Worm (Caenorhabditis elegans) whole organism, L3 larva: ENCODE measurements around the gene clp-7.

ENCODE experiments used
- daf-12 ChIP-seq: fragments of 150-350 bp; optimal IDR thresholded peaks from 2 replicates; lab custom pipeline; 2014; ENCODE audit warnings: missing biosample characterization, missing genetic modification reagents, missing genetic modification characterization
- elt-2 ChIP-seq: sonication (generic microtip); optimal IDR thresholded peaks from 2 replicates; lab custom pipeline; 2016; ENCODE audit warnings: missing genetic modification reagents, mild to moderate bottlenecking, missing genetic modification characterization, missing compliant biosample characterization
- fkh-10 ChIP-seq: sonication (generic microtip); optimal IDR thresholded peaks from 2 replicates; lab custom pipeline; 2017; ENCODE audit warnings: missing biosample characterization, missing genetic modification reagents, missing genetic modification characterization
- pha-4 ChIP-seq: fragments of 150-350 bp; optimal IDR thresholded peaks from 2 replicates; lab custom pipeline; 2014; ENCODE audit warnings: missing biosample characterization, missing genetic modification reagents, missing genetic modification characterization
- ztf-4 ChIP-seq: fragments of 150-350 bp; optimal IDR thresholded peaks from 2 replicates; lab custom pipeline; 2014; ENCODE audit warnings: missing biosample characterization, missing genetic modification characterization

DNA sequence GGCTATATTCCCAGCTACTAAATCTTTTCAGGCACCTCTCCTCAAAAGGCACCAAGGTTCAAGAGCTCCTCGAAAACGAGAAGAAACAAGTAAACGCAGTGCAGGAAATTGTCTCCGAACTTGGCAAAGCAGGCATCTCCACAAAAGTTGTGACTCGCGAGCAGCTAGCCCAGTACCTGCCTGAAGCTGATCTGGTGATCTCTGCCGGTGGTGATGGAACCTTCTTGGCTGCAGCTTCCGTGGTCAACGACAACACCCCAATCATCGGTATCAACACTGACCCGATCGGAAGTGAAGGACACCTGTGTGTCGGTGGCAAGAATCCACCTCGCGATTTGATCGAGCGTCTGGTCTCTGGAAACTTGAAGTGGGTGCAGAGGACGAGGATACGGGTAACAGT, 12.4 kb upstream of the clp-7 start:
- TF ChIP-seq fkh-10: no peak
- no peak for TF ChIP-seq ztf-4 (tag; lab: Kevin White, UChicago)
- TF ChIP-seq pha-4 (tag; lab: Kevin White, UChicago): no peak
- TF ChIP-seq elt-2 (tag; lab: Kevin White, UChicago): no peak
- TF ChIP-seq daf-12 (tag; lab: Kevin White, UChicago): no peak
